Worm (Caenorhabditis elegans) whole organism, young adult: ENCODE measurements around the gene C27D9.1.
A peak's percentile ranks its signal among the peaks of the same experiment; 100 is the strongest.

ENCODE experiments used
- B0035.1 ChIP-seq: sonication (generic microtip); optimal IDR thresholded peaks from 2 replicates; lab custom pipeline; 2016; ENCODE audit warnings: missing genetic modification characterization, mild to moderate bottlenecking, missing compliant biosample characterization, missing genotype, missing genetic modification reagents
- F22D6.2 ChIP-seq: sonication (generic microtip); optimal IDR thresholded peaks from 2 replicates; lab custom pipeline; 2016; ENCODE audit warnings: mild to moderate bottlenecking, missing genetic modification characterization, missing compliant biosample characterization
- F52B5.7 ChIP-seq: sonication (generic microtip); optimal IDR thresholded peaks from 2 replicates; lab custom pipeline; 2016; ENCODE audit warnings: mild to moderate bottlenecking, missing genetic modification characterization, missing compliant biosample characterization
- Y53F4B.3 ChIP-seq: fragments of 200-800 bp; sonication (Bioruptor generic); IDR thresholded peaks from 2 replicates; pipeline ENCODE4 v1.3.6; 2022; ENCODE audit warnings: missing genetic modification reagents, missing genetic modification characterization, missing compliant biosample characterization
- Y56A3A.18 ChIP-seq: fragments of 200-800 bp; sonication (Bioruptor generic); IDR thresholded peaks from 2 replicates; pipeline ENCODE4 v1.3.6; 2022; ENCODE audit warnings: missing genetic modification reagents, missing genetic modification characterization, missing compliant biosample characterization
- Y79H2A.3 ChIP-seq: fragments of 200-800 bp; sonication (Bioruptor generic); conservative IDR thresholded peaks from 2 replicates; pipeline ENCODE4 v1.3.6; 2022; ENCODE audit warnings: missing genetic modification reagents, missing genetic modification characterization, missing compliant biosample characterization
- Y95B8A.8 ChIP-seq: fragments of 200-800 bp; sonication (Bioruptor generic); IDR thresholded peaks from 2 replicates; pipeline ENCODE4 v1.3.6; 2022; ENCODE audit warnings: missing genetic modification reagents, missing genetic modification characterization, missing compliant biosample characterization
- akir-1 ChIP-seq: fragments of 200-800 bp; sonication (Bioruptor generic); optimal IDR thresholded peaks from 2 replicates; lab custom pipeline; 2018; ENCODE audit warnings: mild to moderate bottlenecking, missing genetic modification characterization, moderate library complexity, missing compliant biosample characterization
- attf-3 ChIP-seq: fragments of 200-800 bp; sonication (Bioruptor generic); conservative IDR thresholded peaks from 2 replicates; pipeline ENCODE4 v1.3.6; 2022; ENCODE audit warnings: missing genetic modification reagents, missing genetic modification characterization, missing compliant biosample characterization
- attf-5 ChIP-seq: fragments of 200-800 bp; sonication (Bioruptor generic); optimal IDR thresholded peaks from 2 replicates; lab custom pipeline; 2018; ENCODE audit warnings: mild to moderate bottlenecking, missing genetic modification characterization, missing compliant biosample characterization
- attf-6 ChIP-seq: fragments of 200-800 bp; sonication (Bioruptor generic); IDR thresholded peaks from 2 replicates; pipeline ENCODE4 v1.3.6; 2022; ENCODE audit warnings: missing genetic modification reagents, missing genetic modification characterization, missing compliant biosample characterization
- cebp-1 ChIP-seq, 2 experiments: fragments of 200-800 bp in 1 of 2; sonication (Bioruptor generic) in 1 of 2; sonication (generic microtip) in 1 of 2; IDR thresholded peaks in 1 of 2; optimal IDR thresholded peaks in 1 of 2; 2 replicates each; pipeline versions ENCODE4 v1.3.6 to Lab custom; 2017 to 2022; ENCODE audit warnings: missing compliant biosample characterization in 2 of 2, missing genetic modification characterization in 2 of 2, mild to moderate bottlenecking in 1 of 2, missing genetic modification reagents in 1 of 2, moderate library complexity in 1 of 2
- ceh-58 ChIP-seq: fragments of 200-800 bp; sonication (Bioruptor generic); IDR thresholded peaks from 2 replicates; pipeline ENCODE4 v1.3.6; 2022; ENCODE audit warnings: missing genetic modification characterization, missing compliant biosample characterization
- chd-7 ChIP-seq: sonication (generic microtip); optimal IDR thresholded peaks from 2 replicates; lab custom pipeline; 2016; ENCODE audit warnings: mild to moderate bottlenecking, missing genetic modification characterization, moderate library complexity, missing compliant biosample characterization
- die-1 ChIP-seq: sonication (generic microtip); optimal IDR thresholded peaks from 2 replicates; lab custom pipeline; 2016; ENCODE audit warnings: missing genotype, mild to moderate bottlenecking, missing genetic modification characterization, missing compliant biosample characterization
- dpff-1 ChIP-seq: sonication (generic microtip); optimal IDR thresholded peaks from 2 replicates; lab custom pipeline; 2017; ENCODE audit warnings: mild to moderate bottlenecking, missing genetic modification characterization, missing compliant biosample characterization
- egl-18 ChIP-seq: fragments of 200-800 bp; sonication (Bioruptor generic); IDR thresholded peaks from 2 replicates; pipeline ENCODE4 v1.3.6; 2022; ENCODE audit warnings: missing genetic modification reagents, missing genetic modification characterization, missing compliant biosample characterization
- ets-4 ChIP-seq: fragments of 200-800 bp; sonication (Bioruptor generic); optimal IDR thresholded peaks from 2 replicates; lab custom pipeline; 2018; ENCODE audit warnings: mild to moderate bottlenecking, missing genetic modification characterization, missing compliant biosample characterization
- gei-17 ChIP-seq: fragments of 200-800 bp; sonication (Bioruptor generic); optimal IDR thresholded peaks from 2 replicates; lab custom pipeline; 2018; ENCODE audit warnings: mild to moderate bottlenecking, missing genetic modification characterization, missing compliant biosample characterization
- hlh-26 ChIP-seq: fragments of 200-800 bp; sonication (Bioruptor generic); conservative IDR thresholded peaks from 2 replicates; pipeline ENCODE4 v1.3.6; 2022; ENCODE audit warnings: missing genetic modification reagents, missing genetic modification characterization, missing compliant biosample characterization
- hmg-20 ChIP-seq: fragments of 200-800 bp; sonication (Bioruptor generic); IDR thresholded peaks from 2 replicates; pipeline ENCODE4 v1.3.6; 2022; ENCODE audit warnings: missing genetic modification reagents, missing genetic modification characterization, missing compliant biosample characterization
- lsy-27 ChIP-seq: sonication (generic microtip); optimal IDR thresholded peaks from 2 replicates; lab custom pipeline; 2017; ENCODE audit warnings: missing genetic modification characterization, mild to moderate bottlenecking, missing compliant biosample characterization, antibody characterized with exemption, missing genotype, borderline replicate concordance; ENCODE audit not compliant: insufficient read depth
- madf-8 ChIP-seq: fragments of 200-800 bp; sonication (Bioruptor generic); conservative IDR thresholded peaks from 2 replicates; pipeline ENCODE4 v1.3.6; 2022; ENCODE audit warnings: missing genetic modification reagents, missing genetic modification characterization, missing compliant biosample characterization
- mcd-1 ChIP-seq: fragments of 200-800 bp; sonication (Bioruptor generic); IDR thresholded peaks from 2 replicates; pipeline ENCODE4 v1.3.6; 2022; ENCODE audit warnings: missing genetic modification reagents, missing genetic modification characterization, missing compliant biosample characterization
- mes-4 ChIP-seq: sonication (generic microtip); optimal IDR thresholded peaks from 2 replicates; lab custom pipeline; 2016; ENCODE audit warnings: missing genotype, missing genetic modification characterization, missing compliant biosample characterization
- mxl-1 ChIP-seq: sonication (generic microtip); optimal IDR thresholded peaks from 2 replicates; lab custom pipeline; 2016; ENCODE audit warnings: missing genetic modification characterization, missing compliant biosample characterization
- nfyb-1 ChIP-seq: fragments of 200-800 bp; sonication (Bioruptor generic); IDR thresholded peaks from 2 replicates; pipeline ENCODE4 v1.3.6; 2022; ENCODE audit warnings: missing genetic modification reagents, missing genetic modification characterization, missing compliant biosample characterization
- pha-4 ChIP-seq: fragments of 150-350 bp; sonication (generic microtip); optimal IDR thresholded peaks from 2 replicates; lab custom pipeline; 2014; ENCODE audit warnings: missing biosample characterization, missing genetic modification reagents, missing genetic modification characterization
- repo-1 ChIP-seq: sonication (generic microtip); optimal IDR thresholded peaks from 2 replicates; lab custom pipeline; 2017; ENCODE audit warnings: mild to moderate bottlenecking, missing genetic modification characterization, missing compliant biosample characterization
- rpc-1 ChIP-seq, 2 experiments: fragments of 150-350 bp in 1 of 2; sonication (generic microtip) in 1 of 2; optimal IDR thresholded peaks; 2 replicates each; lab custom pipeline; 2014 to 2018; ENCODE audit warnings: missing biosample characterization in 1 of 2, missing genetic modification characterization in 1 of 2, missing genetic modification reagents in 1 of 2, missing genotype in 1 of 2
- sdz-38 ChIP-seq: sonication (generic microtip); optimal IDR thresholded peaks from 2 replicates; lab custom pipeline; 2016; ENCODE audit warnings: missing genotype, missing genetic modification characterization, missing compliant biosample characterization
- sea-2 ChIP-seq: fragments of 200-800 bp; sonication (Bioruptor generic); IDR thresholded peaks from 2 replicates; pipeline ENCODE4 v1.3.6; 2022; ENCODE audit warnings: missing genetic modification characterization, missing compliant biosample characterization
- snpc-1.1 ChIP-seq: sonication (generic microtip); optimal IDR thresholded peaks from 2 replicates; lab custom pipeline; 2017; ENCODE audit warnings: missing genetic modification characterization, mild to moderate bottlenecking, missing compliant biosample characterization, antibody characterized with exemption, moderate library complexity, missing genotype, missing genetic modification reagents; ENCODE audit not compliant: insufficient read depth
- snpc-1.3 ChIP-seq: sonication (generic microtip); optimal IDR thresholded peaks from 2 replicates; lab custom pipeline; 2017; ENCODE audit warnings: missing genetic modification characterization, mild to moderate bottlenecking, missing compliant biosample characterization, antibody characterized with exemption, moderate library complexity, missing genotype, missing genetic modification reagents; ENCODE audit not compliant: insufficient read depth
- snpc-3.4 ChIP-seq: sonication (generic microtip); optimal IDR thresholded peaks from 2 replicates; lab custom pipeline; 2017; ENCODE audit warnings: missing genetic modification characterization, mild to moderate bottlenecking, missing compliant biosample characterization, antibody characterized with exemption, moderate library complexity, missing genotype, missing genetic modification reagents
- snpc-4 ChIP-seq, 5 experiments: fragments of 150-350 bp in 1 of 5; sonication (generic microtip) in 4 of 5; optimal IDR thresholded peaks; 2 replicates each; lab custom pipeline; 2014 to 2018; ENCODE audit warnings: missing genetic modification characterization in 5 of 5, missing biosample characterization in 3 of 5, antibody characterized with exemption in 2 of 5, mild to moderate bottlenecking in 2 of 5, missing compliant biosample characterization in 2 of 5, missing genotype in 2 of 5, moderate library complexity in 2 of 5, missing genetic modification reagents in 1 of 5
- tbp1 ChIP-seq: fragments of 200-800 bp; sonication (Bioruptor generic); optimal IDR thresholded peaks from 2 replicates; lab custom pipeline; 2018; ENCODE audit warnings: mild to moderate bottlenecking, missing genetic modification characterization, missing compliant biosample characterization
- unc-130 ChIP-seq: sonication (generic microtip); optimal IDR thresholded peaks from 2 replicates; lab custom pipeline; 2016; ENCODE audit warnings: missing genetic modification reagents, missing genetic modification characterization, missing compliant biosample characterization
- zfh-2 ChIP-seq: fragments of 200-800 bp; sonication (Bioruptor generic); conservative IDR thresholded peaks from 2 replicates; pipeline ENCODE4 v1.3.6; 2022; ENCODE audit warnings: missing genetic modification reagents, missing genetic modification characterization, missing compliant biosample characterization
- ztf-18 ChIP-seq: sonication (generic microtip); optimal IDR thresholded peaks from 2 replicates; lab custom pipeline; 2016; ENCODE audit warnings: missing genotype, mild to moderate bottlenecking, missing genetic modification characterization, missing compliant biosample characterization
- ztf-25 ChIP-seq: fragments of 200-800 bp; sonication (Bioruptor generic); IDR thresholded peaks from 2 replicates; pipeline ENCODE4 v1.3.6; 2022; ENCODE audit warnings: missing genetic modification reagents, missing genetic modification characterization, missing compliant biosample characterization
- ztf-26 ChIP-seq: sonication (generic microtip); optimal IDR thresholded peaks from 2 replicates; lab custom pipeline; 2017; ENCODE audit warnings: missing genetic modification characterization, missing compliant biosample characterization
- ztf-3 ChIP-seq: fragments of 200-800 bp; sonication (Bioruptor generic); optimal IDR thresholded peaks from 2 replicates; lab custom pipeline; 2018; ENCODE audit warnings: mild to moderate bottlenecking, missing genetic modification characterization, missing compliant biosample characterization

Gene C27D9.1

DNA sequence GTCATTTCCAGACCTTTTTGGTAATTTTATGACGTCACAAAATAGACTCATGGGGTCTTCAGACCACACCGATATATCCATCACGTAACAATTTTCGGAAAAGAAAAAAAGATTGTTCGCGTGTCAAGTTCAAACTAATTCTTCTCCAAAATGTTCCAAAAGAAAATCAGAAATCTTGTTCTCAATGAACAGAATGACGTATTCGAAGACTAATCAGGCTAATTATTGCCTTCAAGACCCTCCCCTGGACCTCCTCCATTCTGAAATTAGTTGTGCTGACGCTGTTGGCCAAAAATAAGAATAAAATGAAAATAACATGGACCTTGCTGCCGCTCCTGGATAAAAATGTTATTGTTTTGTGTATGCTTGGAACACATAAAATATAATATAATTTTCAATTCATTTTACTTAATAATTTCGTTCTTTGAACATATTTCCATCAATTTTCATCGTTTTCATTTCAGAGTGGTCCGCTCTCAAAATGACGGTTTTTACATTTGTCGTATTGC lies 36.7 kb downstream of the C27D9.1 start, which contains the start of gene F26G1.15 (continued):
- no peak for TF ChIP-seq lsy-27 (tag; lab: Kevin White, UChicago)
- no peak for TF ChIP-seq F52B5.7

DNA sequence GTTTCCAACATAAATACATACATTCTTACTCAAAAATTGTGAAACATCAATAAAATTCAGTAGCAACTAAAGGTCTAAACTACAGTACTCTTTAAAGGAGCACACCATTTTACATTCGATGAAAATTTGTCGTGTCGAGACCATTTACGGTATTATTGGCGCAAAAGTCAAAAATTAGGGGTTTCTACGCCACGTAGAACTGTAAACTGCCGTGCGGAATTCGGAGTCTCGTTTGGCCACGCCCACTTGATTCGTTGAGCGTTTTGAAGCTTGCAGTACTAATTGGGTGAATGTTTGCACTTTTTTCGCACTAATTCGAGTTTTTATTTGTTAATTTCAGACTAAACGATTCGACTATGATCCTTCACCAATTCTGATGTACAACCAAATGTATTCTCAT lies 37.5 kb downstream of the C27D9.1 start:
- TF ChIP-seq attf-3 (GFP tag; lab: Robert Waterston, UW) (peak; percentile 85), F22D6.2 (tag; lab: Kevin White, UChicago) (no peak)

DNA sequence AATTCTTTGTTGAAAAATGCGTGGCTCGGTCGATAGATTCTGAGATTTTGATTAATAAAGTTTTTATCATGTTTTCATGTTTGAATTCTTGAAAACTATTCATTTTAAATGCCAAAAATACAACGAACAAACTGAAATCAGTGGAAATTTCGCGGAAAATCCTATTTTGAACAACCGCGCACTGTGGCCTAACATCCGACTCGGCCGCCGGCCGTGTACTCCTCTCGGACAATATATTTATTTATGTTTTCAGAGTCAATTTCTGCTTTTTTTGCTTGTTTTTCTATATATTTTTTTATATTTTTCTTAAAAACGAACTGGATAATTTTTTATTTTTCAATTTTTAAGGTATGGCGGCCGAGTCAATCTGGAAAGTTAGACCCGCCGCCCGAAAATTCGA lies 38.1 kb downstream of the C27D9.1 start, which contains the start of gene F26G1.1:
Gene F26G1.1, plus strand, starts transcription at position 347 of the 400 bp plus-strand sequence.
- no peak for TF ChIP-seq B0035.1 (tag; lab: Kevin White, UChicago)
- no peak for TF ChIP-seq madf-8 (GFP tag; lab: Robert Waterston, UW)
- no peak for TF ChIP-seq repo-1
- TF ChIP-seq zfh-2 (GFP tag; lab: Robert Waterston, UW), result no peak
- no peak for TF ChIP-seq Y53F4B.3 (GFP tag; lab: Robert Waterston, UW)
- no peak for TF ChIP-seq Y56A3A.18
- no peak for TF ChIP-seq sea-2 (GFP tag; lab: Robert Waterston, UW)
- no peak for TF ChIP-seq chd-7 (tag; lab: Kevin White, UChicago)
- 0 out of 2 replicates have a peak, but pooled peaks have one; percentile 37 for TF ChIP-seq hmg-20 (GFP tag; lab: Robert Waterston, UW)
- no peak for TF ChIP-seq snpc-3.4
- no peak for TF ChIP-seq snpc-1.1 (tag; lab: Kevin White, UChicago)
- 0 out of 2 replicates have a peak, but pooled peaks have one; percentile 18 for TF ChIP-seq ztf-25
- TF ChIP-seq dpff-1, result no peak
- no peak for TF ChIP-seq Y79H2A.3
- peak; percentile 70 for TF ChIP-seq mcd-1 (GFP tag; lab: Robert Waterston, UW)
- TF ChIP-seq snpc-1.3 (tag; lab: Kevin White, UChicago), result no peak
- TF ChIP-seq tbp1 (GFP tag; lab: Kevin White, UChicago), result no peak
- TF ChIP-seq nfyb-1 (GFP tag; lab: Robert Waterston, UW), result peak; percentile 53; the same call in 1 of the 2 replicates
- TF ChIP-seq cebp-1 (GFP tag; IDR thresholded peaks at IDR 0.05; lab: Robert Waterston, UW), result no peak
- TF ChIP-seq cebp-1 (tag; optimal IDR thresholded peaks at IDR 0.05; lab: Kevin White, UChicago), result no peak
- no peak for TF ChIP-seq attf-6 (GFP tag; lab: Robert Waterston, UW)
- peak; percentile 78 for TF ChIP-seq attf-3 (GFP tag; lab: Robert Waterston, UW)
- no peak for TF ChIP-seq ets-4
- no peak for TF ChIP-seq Y95B8A.8 (GFP tag; lab: Robert Waterston, UW)
- TF ChIP-seq ztf-3 (GFP tag; lab: Kevin White, UChicago), result no peak
- no peak for TF ChIP-seq hlh-26 (GFP tag; lab: Robert Waterston, UW)
- peak; percentile 5 for TF ChIP-seq attf-5 (GFP tag; lab: Kevin White, UChicago)
- no peak for TF ChIP-seq ceh-58 (GFP tag; lab: Robert Waterston, UW)
- no peak for TF ChIP-seq egl-18 (GFP tag; lab: Robert Waterston, UW)
- TF ChIP-seq sdz-38 (tag; lab: Kevin White, UChicago), result no peak
- TF ChIP-seq die-1, result no peak
- no peak for TF ChIP-seq rpc-1 (optimal IDR thresholded peaks at IDR 0.05; lab: Kevin White, UChicago)
- TF ChIP-seq rpc-1 (tag; optimal IDR thresholded peaks at IDR 0.05; lab: Kevin White, UChicago), result no peak
- peak; percentile 81 for TF ChIP-seq unc-130 (GFP tag; lab: Kevin White, UChicago)
- TF ChIP-seq akir-1 (GFP tag; lab: Kevin White, UChicago), result no peak
- TF ChIP-seq gei-17, result no peak
- no peak for TF ChIP-seq snpc-4 (GFP tag; optimal IDR thresholded peaks at IDR 0.05; lab: Kevin White, UChicago)
- TF ChIP-seq snpc-4 (tag; optimal IDR thresholded peaks at IDR 0.05; lab: Kevin White, UChicago), result peak in 1 of 4 experiments; percentile 25
- TF ChIP-seq ztf-18 (tag; lab: Kevin White, UChicago), result no peak
- no peak for TF ChIP-seq mes-4
- TF ChIP-seq ztf-26 (tag; lab: Kevin White, UChicago), result no peak
- TF ChIP-seq pha-4, result no peak
- no peak for TF ChIP-seq mxl-1
